Fruit fly (Drosophila melanogaster) whole organism, larva: ENCODE data around the gene Trs33.

Experiments
- noc ChIP-seq: fragments of 200-800 bp; sonication (Bioruptor generic); optimal IDR thresholded peaks from 3 replicates; lab custom pipeline; 2019; ENCODE audit warnings: missing biosample characterization, mild to moderate bottlenecking, missing genetic modification characterization, moderate library complexity

Trs33 gene

DNA sequence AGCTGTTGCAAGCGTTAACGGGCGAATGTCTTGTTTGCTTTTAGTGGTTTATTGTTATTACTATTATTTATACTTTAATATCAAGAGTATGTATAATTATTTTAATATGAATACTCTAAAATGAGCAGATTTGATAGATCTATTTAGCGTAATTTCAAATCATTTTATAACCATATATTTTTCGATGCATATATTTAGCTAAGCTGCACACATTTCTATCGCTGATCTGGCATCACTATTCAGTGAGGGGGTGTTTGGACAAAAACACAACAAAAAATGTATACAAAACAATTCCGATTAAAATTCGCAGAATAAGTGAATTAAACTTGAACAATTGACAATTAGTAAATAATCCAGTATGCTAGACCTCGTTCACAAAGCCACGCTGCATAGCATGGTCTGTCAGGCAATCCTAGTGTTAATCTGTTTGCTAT lies at the start of gene Trs33, which contains the start of gene Tmtc4:
Gene Trs33, minus strand, starts transcription at position 3 of the 434 bp plus-strand sequence.
Gene Tmtc4, plus strand, starts transcription at position 233 of the 434 bp plus-strand sequence.
- peak; percentile 47 for TF ChIP-seq noc (tag; lab: Kevin White, UChicago)

dm6 chr3R:15393206-15393805 lies 42.5 kb upstream of the Trs33 start:
- no peak for TF ChIP-seq noc (tag; lab: Kevin White, UChicago)

- no peak for TF ChIP-seq noc (tag; lab: Kevin White, UChicago)
These were observed 32.1 kb upstream of the Trs33 start, which contains the start of gene h-cup for dm6 chr3R:15382851-15383250. TSS of gene h-cup (minus strand) at chr3R:15382951.

DNA sequence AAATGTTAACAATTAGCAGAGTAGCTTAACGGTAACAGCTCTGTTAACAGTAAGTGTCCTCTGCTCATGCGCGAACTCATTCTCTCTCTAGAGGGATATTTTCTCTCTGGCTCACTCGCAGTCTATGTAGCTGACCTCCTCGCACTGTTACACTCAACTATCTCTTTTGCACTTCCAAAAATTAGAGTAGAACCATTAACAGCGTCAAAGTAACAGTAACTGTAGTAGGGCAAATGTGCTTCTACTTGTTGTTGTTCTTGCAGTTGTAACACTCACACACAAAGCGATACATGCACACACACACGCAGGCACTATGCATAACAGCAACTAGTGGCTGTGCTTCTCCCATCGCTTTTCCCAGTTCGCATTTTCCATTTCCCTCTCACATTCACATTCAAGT lies 28.3 kb upstream of the Trs33 start:
- no peak for TF ChIP-seq noc (tag; lab: Kevin White, UChicago)

- TF ChIP-seq noc (tag; lab: Kevin White, UChicago), result no peak
These were observed 24.7 kb upstream of the Trs33 start for dm6 chr3R:15375470-15375869.

dm6 chr3R:15374397-15374796 lies 23.6 kb upstream of the Trs33 start, which contains the start of gene Rbp:
TSS of gene Rbp (plus strand) at chr3R:15374635.
- no peak for TF ChIP-seq noc (tag; lab: Kevin White, UChicago)

dm6 chr3R:15371833-15372232 lies 21.0 kb upstream of the Trs33 start, which contains the start of the genes Ccm3 and CG6136:
TSS of gene Ccm3 (plus strand) at chr3R:15371957.
TSS of gene CG6136 (minus strand) at chr3R:15372212.
- peak; percentile 52 for TF ChIP-seq noc (tag; lab: Kevin White, UChicago)

DNA sequence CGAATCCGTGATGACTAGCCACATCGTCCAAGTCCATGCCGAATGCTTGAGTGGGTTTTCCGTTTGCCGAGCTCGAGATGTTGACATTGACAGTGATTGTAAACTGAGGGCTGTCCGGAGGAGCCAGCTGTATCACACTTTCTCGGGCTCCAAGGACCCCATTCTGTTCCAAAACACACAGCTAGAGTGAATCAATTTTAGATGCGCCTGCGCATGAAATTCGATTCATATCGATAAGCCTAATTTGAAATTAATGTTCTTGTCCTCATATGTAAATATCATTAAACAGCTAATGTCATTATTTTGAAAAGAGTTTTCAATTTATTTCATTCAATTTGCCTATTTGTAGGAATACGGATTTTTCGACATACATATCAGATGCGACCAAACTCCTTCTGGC lies 18.9 kb upstream of the Trs33 start, which contains the start of gene CG14868:
Gene CG14868, minus strand, starts transcription at position 204 of the 400 bp plus-strand sequence.
- TF ChIP-seq noc (tag; lab: Kevin White, UChicago), result no peak

- TF ChIP-seq noc (tag; lab: Kevin White, UChicago), result no peak
These were observed 16.7 kb upstream of the Trs33 start, which contains the start of gene CG34404 for dm6 chr3R:15367477-15367876. TSS of gene CG34404 (minus strand) at chr3R:15367665.

DNA sequence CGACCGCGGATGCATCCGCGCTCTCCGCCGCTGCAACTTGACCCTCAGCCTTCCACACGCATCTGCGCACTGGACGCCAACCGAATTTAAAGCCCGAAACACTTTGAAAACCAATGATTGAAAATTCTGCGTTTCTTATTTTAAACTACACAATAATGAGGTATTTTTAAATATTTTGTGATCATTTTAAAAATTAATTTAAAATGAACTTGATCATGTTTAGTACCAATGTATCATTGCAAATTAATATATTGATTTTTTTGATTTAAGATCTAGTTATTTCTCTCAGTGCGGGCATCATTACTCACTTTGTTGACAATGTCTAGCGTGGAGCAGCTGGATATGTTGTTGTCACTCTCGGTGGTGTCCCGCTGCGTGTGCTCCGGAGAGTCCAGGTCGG lies 16.0 kb upstream of the Trs33 start:
- TF ChIP-seq noc (tag; lab: Kevin White, UChicago), result no peak

DNA sequence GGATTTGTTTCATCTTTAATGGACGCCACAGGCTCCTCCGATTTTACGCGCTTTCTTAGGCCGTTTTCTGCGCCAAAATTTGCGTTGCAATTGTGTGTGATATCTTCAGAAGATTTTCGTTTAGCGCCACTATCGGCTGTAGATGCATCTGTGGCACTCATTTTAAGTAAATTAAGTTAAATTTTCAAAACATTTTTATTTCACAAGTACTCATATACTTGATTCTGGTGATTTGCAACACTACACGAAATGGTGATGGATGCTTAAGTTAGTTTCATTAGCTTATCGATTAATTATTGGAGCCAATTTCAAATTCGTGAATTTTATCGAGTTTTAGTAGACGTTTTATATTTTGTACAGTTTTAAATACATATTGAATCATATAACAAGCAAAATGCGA lies 12.8 kb upstream of the Trs33 start, which contains the start of gene CG6171:
Gene CG6171, minus strand, starts transcription at position 250 of the 400 bp plus-strand sequence.
- no peak for TF ChIP-seq noc (tag; lab: Kevin White, UChicago)

dm6 chr3R:15361490-15361889 lies 10.7 kb upstream of the Trs33 start, which contains the start of the genes Cog2 and Trax:
TSS of gene Cog2 (minus strand) at chr3R:15361657.
TSS of gene Trax (plus strand) at chr3R:15361692.
- TF ChIP-seq noc (tag; lab: Kevin White, UChicago), result no peak

DNA sequence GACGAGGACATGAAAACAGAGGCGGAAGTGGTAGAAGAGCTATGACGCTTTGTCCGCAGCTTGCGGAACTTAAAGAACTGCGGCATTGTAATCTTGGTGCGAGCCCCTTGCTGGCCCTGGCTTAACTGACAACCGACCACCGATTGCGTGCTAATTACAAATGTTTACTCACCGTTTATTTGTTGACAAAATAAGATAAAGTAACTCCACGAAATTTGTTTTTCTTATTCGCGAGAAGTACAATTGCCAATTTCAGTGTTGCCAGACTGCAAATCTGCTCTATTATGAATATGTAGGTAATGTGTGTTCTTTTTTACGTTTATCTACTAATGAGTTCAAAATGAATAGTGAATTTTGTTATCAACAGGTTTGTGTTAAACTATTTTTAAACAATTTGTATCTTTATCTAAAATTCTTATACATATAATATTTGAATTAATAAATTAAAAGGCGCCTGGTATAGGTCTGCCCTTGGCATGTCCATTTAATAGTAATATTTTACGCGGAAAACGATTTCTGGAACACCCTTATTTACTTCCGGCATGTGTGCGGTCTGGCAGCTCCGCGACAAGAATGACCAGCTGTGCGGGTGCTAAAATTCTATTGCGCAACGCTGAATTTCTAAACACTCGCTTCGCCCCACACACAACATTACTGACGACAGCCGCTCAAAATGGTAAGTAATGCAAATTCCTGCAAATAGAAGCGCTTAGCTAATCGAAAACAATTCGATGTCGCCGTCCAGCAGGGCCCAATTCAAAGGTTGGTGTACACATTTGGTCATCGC lies 6.0 kb upstream of the Trs33 start, which contains the start of the genes Atg4b and Hibch:
Gene Atg4b, minus strand, starts transcription at position 280 of the 787 bp plus-strand sequence.
Gene Hibch, plus strand, starts transcription at position 585 of the 787 bp plus-strand sequence.
- TF ChIP-seq noc (tag; lab: Kevin White, UChicago), result peak; percentile 88

DNA sequence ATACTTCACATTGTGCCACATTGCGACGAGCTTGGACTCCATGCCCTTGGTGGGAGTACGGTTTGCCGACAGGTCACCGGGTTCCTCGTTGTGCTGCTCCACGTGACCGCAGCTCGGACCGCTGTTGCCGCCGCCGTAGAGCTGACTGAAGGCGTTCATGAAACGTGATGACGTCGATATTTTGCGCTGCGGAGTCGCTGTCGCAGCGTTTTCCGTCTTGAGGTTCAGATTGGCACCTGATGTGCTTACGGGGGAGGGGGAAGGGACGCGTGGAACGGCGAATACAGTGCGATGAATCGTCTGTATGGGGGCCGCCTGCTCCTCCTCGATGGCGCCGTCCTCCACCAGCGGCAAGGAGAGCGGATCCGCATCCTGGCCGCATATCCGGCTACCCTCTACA lies 5.4 kb upstream of the Trs33 start:
- no peak for TF ChIP-seq noc (tag; lab: Kevin White, UChicago)

- no peak for TF ChIP-seq noc (tag; lab: Kevin White, UChicago)
These were observed 3.2 kb upstream of the Trs33 start for dm6 chr3R:15354019-15354418.

DNA sequence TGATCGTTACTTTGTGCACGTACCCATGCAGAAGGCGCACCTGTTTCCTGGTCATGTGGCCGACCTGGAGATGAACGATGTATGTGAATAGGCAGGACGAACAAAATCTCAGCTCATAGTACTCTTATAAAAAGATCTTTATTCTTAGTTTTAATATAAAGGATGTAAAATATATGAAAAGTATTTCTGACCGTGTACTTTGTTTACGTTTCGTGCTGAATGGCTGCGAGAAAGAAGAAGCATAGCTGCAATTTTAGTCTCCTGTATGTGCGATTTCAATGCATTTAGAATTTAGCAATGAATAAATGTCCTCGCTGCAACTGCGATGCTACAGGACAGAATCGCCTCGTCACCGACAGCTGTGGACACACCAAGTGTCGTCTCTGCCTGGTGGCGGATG lies 3.0 kb downstream of the Trs33 start, which contains the start of the genes CG42726 and CG42727:
Gene CG42726, plus strand, starts transcription at position 227 of the 400 bp plus-strand sequence.
Gene CG42727, plus strand, starts transcription at position 227 of the 400 bp plus-strand sequence.
- TF ChIP-seq noc (tag; lab: Kevin White, UChicago), result no peak
